Worm (Caenorhabditis elegans) whole organism, L3 larva: Measurements from ENCODE around the gene klp-3.

ENCODE experiments used
- R02D3.7 ChIP-seq: fragments of 150-350 bp; optimal IDR thresholded peaks from 2 replicates; lab custom pipeline; 2014; ENCODE audit warnings: missing biosample characterization, missing genetic modification characterization
- ZK546.5 ChIP-seq: sonication (generic microtip); optimal IDR thresholded peaks from 2 replicates; lab custom pipeline; 2017; ENCODE audit warnings: missing biosample characterization, missing genetic modification characterization
- aly-2 ChIP-seq: fragments of 150-350 bp; optimal IDR thresholded peaks from 2 replicates; lab custom pipeline; 2014; ENCODE audit warnings: missing biosample characterization, missing genetic modification characterization
- ama-1 ChIP-seq: fragments of 150-350 bp; optimal IDR thresholded peaks from 2 replicates; lab custom pipeline; 2018
- ceh-16 ChIP-seq: sonication (generic microtip); optimal IDR thresholded peaks from 2 replicates; lab custom pipeline; 2017; ENCODE audit warnings: missing biosample characterization, missing genetic modification characterization
- ceh-28 ChIP-seq: fragments of 150-350 bp; optimal IDR thresholded peaks from 2 replicates; lab custom pipeline; 2014; ENCODE audit warnings: missing biosample characterization, missing genetic modification reagents, missing genetic modification characterization
- ceh-82 ChIP-seq: fragments of 150-350 bp; optimal IDR thresholded peaks from 2 replicates; lab custom pipeline; 2014; ENCODE audit warnings: missing biosample characterization, missing genetic modification characterization
- ceh-9 ChIP-seq: sonication (generic microtip); optimal IDR thresholded peaks from 2 replicates; lab custom pipeline; 2018; ENCODE audit warnings: missing biosample characterization, missing genetic modification characterization
- daf-12 ChIP-seq: fragments of 150-350 bp; optimal IDR thresholded peaks from 2 replicates; lab custom pipeline; 2014; ENCODE audit warnings: missing biosample characterization, missing genetic modification reagents, missing genetic modification characterization
- egl-27 ChIP-seq: sonication (generic microtip); optimal IDR thresholded peaks from 4 replicates; lab custom pipeline; 2017; ENCODE audit warnings: missing biosample characterization, missing genetic modification reagents, missing genetic modification characterization
- egl-5 ChIP-seq: fragments of 150-350 bp; optimal IDR thresholded peaks from 2 replicates; lab custom pipeline; 2017; ENCODE audit warnings: missing biosample characterization, missing genetic modification reagents, missing genetic modification characterization, inconsistent platforms
- elt-1 ChIP-seq: fragments of 150-350 bp; optimal IDR thresholded peaks from 2 replicates; lab custom pipeline; 2014; ENCODE audit warnings: missing biosample characterization, missing genetic modification characterization
- elt-2 ChIP-seq: sonication (generic microtip); optimal IDR thresholded peaks from 2 replicates; lab custom pipeline; 2016; ENCODE audit warnings: missing genetic modification reagents, mild to moderate bottlenecking, missing genetic modification characterization, missing compliant biosample characterization
- elt-3 ChIP-seq, 3 experiments: fragments of 150-350 bp in 1 of 3; sonication (generic microtip) in 2 of 3; optimal IDR thresholded peaks; 2 replicates in 2 of 3; 4 replicates in 1 of 3; lab custom pipeline; 2014 to 2017; ENCODE audit warnings: missing biosample characterization in 3 of 3, missing genetic modification characterization in 3 of 3
- eor-1 ChIP-seq, 2 experiments: fragments of 150-350 bp; optimal IDR thresholded peaks; 2 replicates each; lab custom pipeline; 2014 to 2018; ENCODE audit warnings: missing biosample characterization in 2 of 2, missing genetic modification characterization in 2 of 2
- fkh-10 ChIP-seq: sonication (generic microtip); optimal IDR thresholded peaks from 2 replicates; lab custom pipeline; 2017; ENCODE audit warnings: missing biosample characterization, missing genetic modification reagents, missing genetic modification characterization
- fkh-2 ChIP-seq: fragments of 150-350 bp; optimal IDR thresholded peaks from 2 replicates; lab custom pipeline; 2014; ENCODE audit warnings: missing biosample characterization, missing genetic modification reagents, missing genetic modification characterization
- fos-1 ChIP-seq: fragments of 150-350 bp; optimal IDR thresholded peaks from 2 replicates; lab custom pipeline; 2014; ENCODE audit warnings: missing biosample characterization, missing genetic modification characterization
- hmg-11 ChIP-seq: sonication (generic microtip); optimal IDR thresholded peaks from 2 replicates; lab custom pipeline; 2016; ENCODE audit warnings: missing genetic modification characterization, missing compliant biosample characterization
- jun-1 ChIP-seq: fragments of 150-350 bp; optimal IDR thresholded peaks from 2 replicates; lab custom pipeline; 2014; ENCODE audit warnings: missing biosample characterization, missing genetic modification reagents, missing genetic modification characterization
- lin-15B ChIP-seq: fragments of 150-350 bp; optimal IDR thresholded peaks from 2 replicates; lab custom pipeline; 2014; ENCODE audit warnings: missing biosample characterization, missing genetic modification characterization
- lin-39 ChIP-seq: fragments of 150-350 bp; optimal IDR thresholded peaks from 2 replicates; lab custom pipeline; 2018; ENCODE audit warnings: missing biosample characterization, missing genetic modification reagents, missing genetic modification characterization
- lsy-12 ChIP-seq: sonication (generic microtip); optimal IDR thresholded peaks from 2 replicates; lab custom pipeline; 2016; ENCODE audit warnings: mild to moderate bottlenecking, missing genetic modification characterization, missing compliant biosample characterization
- mdl-1 ChIP-seq: fragments of 150-350 bp; optimal IDR thresholded peaks from 2 replicates; lab custom pipeline; 2014; ENCODE audit warnings: missing biosample characterization, missing genetic modification characterization
- mml-1 ChIP-seq: fragments of 150-350 bp; sonication (generic microtip); optimal IDR thresholded peaks from 3 replicates; lab custom pipeline; 2014; ENCODE audit warnings: missing biosample characterization, missing genetic modification characterization
- nfya-1 ChIP-seq: sonication (generic microtip); optimal IDR thresholded peaks from 2 replicates; lab custom pipeline; 2017; ENCODE audit warnings: missing genetic modification characterization, mild to moderate bottlenecking, missing compliant biosample characterization, antibody characterized with exemption, moderate library complexity; ENCODE audit not compliant: insufficient read depth
- nhr-11 ChIP-seq: fragments of 150-350 bp; optimal IDR thresholded peaks from 2 replicates; lab custom pipeline; 2014; ENCODE audit warnings: missing biosample characterization, missing genetic modification characterization
- nhr-12 ChIP-seq: fragments of 150-350 bp; optimal IDR thresholded peaks from 2 replicates; lab custom pipeline; 2014; ENCODE audit warnings: missing biosample characterization, missing genetic modification characterization
- nhr-23 ChIP-seq: fragments of 150-350 bp; optimal IDR thresholded peaks from 2 replicates; lab custom pipeline; 2014; ENCODE audit warnings: missing biosample characterization, missing genetic modification reagents, missing genetic modification characterization
- nhr-237 ChIP-seq: fragments of 150-350 bp; optimal IDR thresholded peaks from 2 replicates; lab custom pipeline; 2014; ENCODE audit warnings: missing biosample characterization, missing genetic modification characterization
- nhr-25 ChIP-seq: sonication (generic microtip); optimal IDR thresholded peaks from 2 replicates; lab custom pipeline; 2017; ENCODE audit warnings: missing biosample characterization, missing genetic modification characterization
- nhr-28 ChIP-seq: fragments of 150-350 bp; optimal IDR thresholded peaks from 2 replicates; lab custom pipeline; 2014; ENCODE audit warnings: missing biosample characterization, missing genetic modification characterization
- nhr-43 ChIP-seq: sonication (generic microtip); optimal IDR thresholded peaks from 2 replicates; lab custom pipeline; 2016; ENCODE audit warnings: mild to moderate bottlenecking, missing genetic modification characterization, missing compliant biosample characterization; ENCODE audit not compliant: poor library complexity, severe bottlenecking
- nhr-67 ChIP-seq: fragments of 150-350 bp; optimal IDR thresholded peaks from 2 replicates; lab custom pipeline; 2014; ENCODE audit warnings: missing biosample characterization, missing genetic modification characterization
- nhr-76 ChIP-seq: fragments of 150-350 bp; sonication (generic microtip); optimal IDR thresholded peaks from 5 replicates; lab custom pipeline; 2014; ENCODE audit warnings: missing biosample characterization, missing genetic modification characterization
- nhr-77 ChIP-seq: fragments of 150-350 bp; optimal IDR thresholded peaks from 2 replicates; lab custom pipeline; 2014; ENCODE audit warnings: missing biosample characterization, missing genetic modification characterization
- pha-4 ChIP-seq: fragments of 150-350 bp; optimal IDR thresholded peaks from 2 replicates; lab custom pipeline; 2014; ENCODE audit warnings: missing biosample characterization, missing genetic modification reagents, missing genetic modification characterization
- pqm-1 ChIP-seq: fragments of 150-350 bp; optimal IDR thresholded peaks from 2 replicates; lab custom pipeline; 2017; ENCODE audit warnings: missing biosample characterization, missing genetic modification characterization, inconsistent platforms
- sea-2 ChIP-seq: fragments of 150-350 bp; sonication (generic microtip); optimal IDR thresholded peaks from 4 replicates; lab custom pipeline; 2014; ENCODE audit warnings: missing biosample characterization, missing genetic modification reagents, missing genetic modification characterization
- skn-1 ChIP-seq: fragments of 150-350 bp; optimal IDR thresholded peaks from 2 replicates; lab custom pipeline; 2014; ENCODE audit warnings: missing biosample characterization, missing genetic modification characterization
- snpc-4 ChIP-seq: fragments of 150-350 bp; optimal IDR thresholded peaks from 2 replicates; lab custom pipeline; 2014; ENCODE audit warnings: missing biosample characterization, missing genetic modification characterization
- tbx-2 ChIP-seq: sonication (generic microtip); optimal IDR thresholded peaks from 2 replicates; lab custom pipeline; 2016; ENCODE audit warnings: mild to moderate bottlenecking, missing genetic modification characterization, missing compliant biosample characterization
- unc-39 ChIP-seq: sonication (generic microtip); optimal IDR thresholded peaks from 4 replicates; lab custom pipeline; 2017; ENCODE audit warnings: missing biosample characterization, missing genetic modification characterization
- unc-62 ChIP-seq: fragments of 150-350 bp; sonication (generic microtip); optimal IDR thresholded peaks from 4 replicates; lab custom pipeline; 2014; ENCODE audit warnings: missing biosample characterization, missing genetic modification reagents, missing genetic modification characterization
- zag-1 ChIP-seq: fragments of 150-350 bp; optimal IDR thresholded peaks from 2 replicates; lab custom pipeline; 2014; ENCODE audit warnings: missing biosample characterization, missing genetic modification characterization
- ztf-11 ChIP-seq: fragments of 150-350 bp; optimal IDR thresholded peaks from 2 replicates; lab custom pipeline; 2014; ENCODE audit warnings: missing biosample characterization, missing genetic modification characterization
- ztf-4 ChIP-seq: fragments of 150-350 bp; optimal IDR thresholded peaks from 2 replicates; lab custom pipeline; 2014; ENCODE audit warnings: missing biosample characterization, missing genetic modification characterization

klp-3 gene

ce11 chrII:7860221-7860928, 18.2 kb downstream of the klp-3 start, which contains the start of gene lin-5:
Gene lin-5 (plus strand): TSS chrII:7860574.
- peak; percentile 57 for TF ChIP-seq hmg-11 (tag; lab: Kevin White, UChicago)
- TF ChIP-seq daf-12, result no peak
- no peak for TF ChIP-seq egl-27
- no peak for TF ChIP-seq lsy-12 (tag; lab: Kevin White, UChicago)
- TF ChIP-seq egl-5 (tag; lab: Kevin White, UChicago), result peak; percentile 54
- TF ChIP-seq nhr-67 (tag; lab: Kevin White, UChicago), result no peak
- TF ChIP-seq ztf-4 (tag; lab: Kevin White, UChicago), result no peak
- TF ChIP-seq fos-1 (tag; lab: Kevin White, UChicago), result no peak
- no peak for TF ChIP-seq elt-1 (tag; lab: Kevin White, UChicago)
- TF ChIP-seq eor-1 (tag; optimal IDR thresholded peaks at IDR 0.05; lab: Kevin White, UChicago), result no peak
- no peak for TF ChIP-seq sea-2 (GFP tag; lab: Kevin White, UChicago)
- no peak for TF ChIP-seq pqm-1 (tag; lab: Kevin White, UChicago)
- TF ChIP-seq zag-1 (tag; lab: Kevin White, UChicago), result no peak
- TF ChIP-seq pha-4 (tag; lab: Kevin White, UChicago), result peak; percentile 57
- no peak for TF ChIP-seq ceh-9 (tag; lab: Kevin White, UChicago)
- TF ChIP-seq tbx-2 (tag; lab: Kevin White, UChicago), result no peak
- TF ChIP-seq mml-1 (tag; lab: Kevin White, UChicago), result no peak
- TF ChIP-seq skn-1, result no peak
- TF ChIP-seq ztf-11 (tag; lab: Kevin White, UChicago), result no peak
- peak; percentile 67 for TF ChIP-seq nfya-1 (tag; lab: Kevin White, UChicago)
- no peak for TF ChIP-seq elt-3 (tag; optimal IDR thresholded peaks at IDR 0.05; lab: Kevin White, UChicago)
- no peak for TF ChIP-seq ceh-28
- TF ChIP-seq unc-39 (tag; lab: Kevin White, UChicago), result no peak
- no peak for TF ChIP-seq R02D3.7
- no peak for TF ChIP-seq unc-62 (GFP tag; lab: Kevin White, UChicago)
- TF ChIP-seq ceh-82 (tag; lab: Kevin White, UChicago), result no peak
- no peak for TF ChIP-seq ZK546.5 (tag; lab: Kevin White, UChicago)
- no peak for TF ChIP-seq nhr-11 (tag; lab: Kevin White, UChicago)
- TF ChIP-seq nhr-12 (tag; lab: Kevin White, UChicago), result no peak
- no peak for TF ChIP-seq fkh-10 (GFP tag; lab: Kevin White, UChicago)
- peak; percentile 79 for TF ChIP-seq lin-15B
- no peak for TF ChIP-seq nhr-77
- peak; percentile 64 for TF ChIP-seq lin-39 (tag; lab: Kevin White, UChicago)
- TF ChIP-seq aly-2, result no peak
- peak; percentile 59 for TF ChIP-seq snpc-4 (tag; lab: Kevin White, UChicago)
- TF ChIP-seq nhr-43 (tag; lab: Kevin White, UChicago), result no peak
- TF ChIP-seq jun-1 (tag; lab: Kevin White, UChicago), result no peak
- TF ChIP-seq nhr-237 (tag; lab: Kevin White, UChicago), result no peak
- TF ChIP-seq nhr-23 (tag; lab: Kevin White, UChicago), result no peak
- no peak for TF ChIP-seq ceh-16 (tag; lab: Kevin White, UChicago)
- TF ChIP-seq nhr-25 (tag; lab: Kevin White, UChicago), result peak; percentile 19
- TF ChIP-seq elt-2 (tag; lab: Kevin White, UChicago), result peak; percentile 5
- no peak for TF ChIP-seq fkh-2
- no peak for TF ChIP-seq ama-1 (lab: Kevin White, UChicago)
- no peak for TF ChIP-seq nhr-28 (tag; lab: Kevin White, UChicago)
- TF ChIP-seq mdl-1 (tag; lab: Kevin White, UChicago), result no peak
- TF ChIP-seq nhr-76, result no peak
